Worm (Caenorhabditis elegans): ENCODE measurements around the gene F14D7.6.

ce11 chrV:14320246-14320645 lies 19.0 kb downstream of the F14D7.6 start, which contains the start of gene F47B8.14:
- TF ChIP-seq snpc-4 (tag; optimal IDR thresholded peaks at IDR 0.05) (no peak), nhr-76 (tag; optimal IDR thresholded peaks at IDR 0.05) (no peak), egl-27 (tag; optimal IDR thresholded peaks at IDR 0.05) (no peak), fos-1 (tag; optimal IDR thresholded peaks at IDR 0.05) (no peak), pha-4 (tag; optimal IDR thresholded peaks at IDR 0.05) (no peak), nhr-28 (tag; optimal IDR thresholded peaks at IDR 0.05) (no peak), elt-2 (tag; optimal IDR thresholded peaks at IDR 0.05) (no peak), lin-39 (tag; optimal IDR thresholded peaks at IDR 0.05) (no peak), nhr-237 (tag; optimal IDR thresholded peaks at IDR 0.05) (no peak), unc-62 (GFP tag; optimal IDR thresholded peaks at IDR 0.05) (no peak), ama-1 (optimal IDR thresholded peaks at IDR 0.05) (no peak)

Data from whole organism, L3 larva.